Fruit fly (Drosophila melanogaster) whole organism, larva: ENCODE results near the gene CG32755.

Experiments
- noc ChIP-seq: fragments of 200-800 bp; sonication (Bioruptor generic); optimal IDR thresholded peaks from 3 replicates; lab custom pipeline; 2019; ENCODE audit warnings: missing biosample characterization, mild to moderate bottlenecking, missing genetic modification characterization, moderate library complexity

The CG32755 gene

dm6 chrX:5989368-5989767 is 39.3 kb downstream of the CG32755 start:
- TF ChIP-seq noc (tag; lab: Kevin White, UChicago), result no peak

dm6 chrX:5992141-5992540 is 42.1 kb downstream of the CG32755 start:
- no peak for TF ChIP-seq noc (tag; lab: Kevin White, UChicago)

dm6 chrX:5992767-5993325 is 42.8 kb downstream of the CG32755 start:
- no peak for TF ChIP-seq noc (tag; lab: Kevin White, UChicago)

dm6 chrX:5995951-5996350 is 45.9 kb downstream of the CG32755 start:
- no peak for TF ChIP-seq noc (tag; lab: Kevin White, UChicago)

dm6 chrX:5997931-5998330 is 47.9 kb downstream of the CG32755 start:
- TF ChIP-seq noc (tag; lab: Kevin White, UChicago), result no peak

dm6 chrX:6000747-6001426 is 50.8 kb downstream of the CG32755 start, which contains the start of gene CG4766:
TSS of gene CG4766 (minus strand) at chrX:6000797.
- peak; percentile 43 for TF ChIP-seq noc (tag; lab: Kevin White, UChicago)
